Worm (Caenorhabditis elegans) whole organism, L2 larva: ENCODE results near the gene C07D8.5.

Source experiments
- C34F6.9 ChIP-seq: fragments of 150-350 bp; optimal IDR thresholded peaks from 2 replicates; lab custom pipeline; 2014; ENCODE audit warnings: missing biosample characterization, missing genetic modification characterization
- F13H6.1 ChIP-seq: sonication (generic microtip); optimal IDR thresholded peaks from 2 replicates; lab custom pipeline; 2016; ENCODE audit warnings: missing genetic modification characterization, missing compliant biosample characterization
- alr-1 ChIP-seq: fragments of 150-350 bp; optimal IDR thresholded peaks from 2 replicates; lab custom pipeline; 2014; ENCODE audit warnings: missing biosample characterization, missing genetic modification characterization
- blmp-1 ChIP-seq: sonication (generic microtip); optimal IDR thresholded peaks from 2 replicates; lab custom pipeline; 2017; ENCODE audit warnings: missing genetic modification characterization, mild to moderate bottlenecking, missing compliant biosample characterization, antibody characterized with exemption, moderate library complexity; ENCODE audit not compliant: insufficient read depth
- ceh-16 ChIP-seq: fragments of 150-350 bp; optimal IDR thresholded peaks from 2 replicates; lab custom pipeline; 2014; ENCODE audit warnings: missing biosample characterization, missing genetic modification characterization
- dmd-4 ChIP-seq: sonication (generic microtip); optimal IDR thresholded peaks from 2 replicates; lab custom pipeline; 2017; ENCODE audit warnings: missing biosample characterization, missing genetic modification characterization
- elt-3 ChIP-seq: sonication (generic microtip); optimal IDR thresholded peaks from 2 replicates; lab custom pipeline; 2017; ENCODE audit warnings: missing biosample characterization, missing genetic modification characterization
- lin-39 ChIP-seq: fragments of 150-350 bp; optimal IDR thresholded peaks from 2 replicates; lab custom pipeline; 2014; ENCODE audit warnings: missing biosample characterization, missing genetic modification reagents, missing genetic modification characterization
- lsy-2 ChIP-seq, 2 experiments: fragments of 150-350 bp in 1 of 2; sonication (generic microtip) in 1 of 2; optimal IDR thresholded peaks; 2 replicates each; lab custom pipeline; 2014 to 2017; ENCODE audit warnings: missing biosample characterization in 2 of 2, missing genetic modification characterization in 2 of 2
- nhr-21 ChIP-seq: fragments of 150-350 bp; optimal IDR thresholded peaks from 2 replicates; lab custom pipeline; 2014; ENCODE audit warnings: missing biosample characterization, missing genetic modification characterization
- nhr-6 ChIP-seq: fragments of 150-350 bp; optimal IDR thresholded peaks from 2 replicates; lab custom pipeline; 2014; ENCODE audit warnings: missing biosample characterization, missing genetic modification characterization
- skn-1 ChIP-seq: sonication (generic microtip); optimal IDR thresholded peaks from 2 replicates; lab custom pipeline; 2017; ENCODE audit warnings: missing biosample characterization, missing genetic modification characterization
- snpc-4 ChIP-seq: fragments of 150-350 bp; optimal IDR thresholded peaks from 2 replicates; lab custom pipeline; 2014; ENCODE audit warnings: missing biosample characterization, missing genetic modification characterization
- unc-39 ChIP-seq: fragments of 150-350 bp; optimal IDR thresholded peaks from 2 replicates; lab custom pipeline; 2014; ENCODE audit warnings: missing biosample characterization, missing genetic modification characterization
- ztf-1 ChIP-seq: fragments of 200-800 bp; sonication (Bioruptor generic); conservative IDR thresholded peaks from 2 replicates; pipeline ENCODE4 v1.3.6; 2022; ENCODE audit warnings: missing genetic modification characterization, missing compliant biosample characterization
- ztf-11 ChIP-seq: sonication (generic microtip); optimal IDR thresholded peaks from 2 replicates; lab custom pipeline; 2017; ENCODE audit warnings: missing biosample characterization, missing genetic modification characterization
- ztf-4 ChIP-seq: fragments of 150-350 bp; optimal IDR thresholded peaks from 2 replicates; lab custom pipeline; 2014; ENCODE audit warnings: missing biosample characterization, missing genetic modification characterization

Gene C07D8.5

DNA sequence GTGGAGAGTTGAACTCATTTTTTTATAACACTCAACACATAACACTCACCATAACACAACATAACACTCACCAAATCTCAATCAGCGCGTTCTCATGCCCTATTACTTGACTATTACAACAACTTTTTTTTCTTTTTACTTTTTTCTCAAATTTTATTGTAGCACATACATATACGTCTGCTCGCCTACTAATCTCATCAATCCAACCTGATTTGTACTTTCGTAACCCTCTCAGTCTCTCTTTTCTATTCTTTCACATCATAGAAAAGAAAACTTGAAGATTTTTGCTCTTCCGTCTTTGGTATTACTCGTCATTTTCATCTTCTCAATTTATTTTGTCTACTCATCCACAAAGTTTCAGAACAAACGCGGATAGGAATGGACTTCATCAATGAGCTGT lies 33.1 kb downstream of the C07D8.5 start, which contains the start of gene npr-8:
Gene npr-8, plus strand, starts transcription at position 362 of the 400 bp plus-strand sequence.
- TF ChIP-seq ceh-16 (tag; lab: Kevin White, UChicago) (no peak), snpc-4 (tag; lab: Kevin White, UChicago) (no peak), ztf-1 (GFP tag; lab: Robert Waterston, UW) (no peak), lsy-2 (tag; optimal IDR thresholded peaks at IDR 0.05; lab: Kevin White, UChicago) (no peak), blmp-1 (tag; lab: Kevin White, UChicago) (no peak), alr-1 (tag; lab: Kevin White, UChicago) (no peak), nhr-21 (tag; lab: Kevin White, UChicago) (no peak), dmd-4 (no peak), ztf-4 (no peak)

DNA sequence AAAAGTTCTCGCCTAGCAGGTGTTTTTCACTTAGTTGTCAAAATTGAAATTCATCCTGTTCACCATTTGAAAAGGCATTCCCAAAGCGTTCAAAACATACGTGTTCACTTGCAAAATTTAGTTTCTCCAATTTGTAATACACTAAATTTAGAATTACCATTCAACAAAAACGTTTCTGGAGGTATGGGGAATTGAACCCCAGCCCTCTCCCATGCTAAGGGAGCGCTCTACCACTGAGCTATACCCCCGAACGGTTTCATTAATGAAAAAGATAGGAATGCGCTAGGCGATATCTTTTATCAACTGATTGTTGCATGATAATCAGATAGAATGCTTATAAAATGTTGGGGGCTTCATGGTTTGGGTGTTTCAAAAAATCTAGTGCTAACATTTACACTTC lies 34.8 kb downstream of the C07D8.5 start:
- no peak for TF ChIP-seq ztf-11 (tag; lab: Kevin White, UChicago)

DNA sequence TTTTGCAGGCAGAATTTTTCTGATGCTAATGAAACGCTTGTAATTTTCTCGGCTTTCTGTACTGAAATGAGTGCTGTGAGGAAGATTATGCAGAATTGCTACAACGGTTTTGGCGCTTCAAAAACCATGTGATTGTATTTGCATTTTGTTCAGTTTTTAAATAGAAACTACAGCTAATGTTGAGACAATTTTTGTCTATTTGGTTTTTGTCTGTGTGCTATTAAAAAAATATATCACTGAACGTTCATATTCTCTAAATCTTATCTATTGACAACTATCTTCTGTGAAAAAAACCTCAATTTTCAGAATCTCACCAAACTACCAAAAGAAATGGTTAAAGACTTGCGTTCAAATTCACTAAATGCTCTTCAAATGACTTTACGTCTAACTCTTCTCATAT lies 46.4 kb downstream of the C07D8.5 start, which contains the start of gene C10A4.6:
Gene C10A4.6, plus strand, starts transcription at position 301 of the 400 bp plus-strand sequence.
- no peak for TF ChIP-seq lsy-2 (tag; optimal IDR thresholded peaks at IDR 0.05; lab: Kevin White, UChicago)
- TF ChIP-seq snpc-4 (tag; lab: Kevin White, UChicago), result no peak
- no peak for TF ChIP-seq ztf-11 (tag; lab: Kevin White, UChicago)
- TF ChIP-seq nhr-6 (tag; lab: Kevin White, UChicago), result no peak
- no peak for TF ChIP-seq skn-1 (tag; lab: Kevin White, UChicago)
- no peak for TF ChIP-seq lin-39 (tag; lab: Kevin White, UChicago)
- TF ChIP-seq F13H6.1 (tag; lab: Kevin White, UChicago), result no peak

DNA sequence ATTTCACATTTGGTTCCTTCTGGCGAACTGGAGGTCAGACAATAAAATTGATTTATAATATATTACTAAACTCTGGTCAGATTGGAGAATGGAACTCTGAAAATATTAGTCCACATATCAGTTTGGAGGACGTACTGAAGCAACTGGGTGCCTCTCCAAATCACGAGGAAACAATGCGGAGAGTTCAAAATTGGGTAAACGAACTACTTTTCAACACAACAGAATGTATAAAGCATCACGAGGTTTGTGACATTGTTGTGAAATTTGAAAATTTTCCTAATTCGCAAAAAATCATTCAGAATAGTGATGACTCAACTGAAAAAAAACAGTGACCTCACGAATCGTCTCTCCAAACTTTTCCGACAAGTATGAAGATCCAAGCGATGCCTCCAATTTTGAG lies 49.3 kb downstream of the C07D8.5 start, which contains the start of gene gad-2:
Gene gad-2, plus strand, starts transcription at position 301 of the 400 bp plus-strand sequence.
- TF ChIP-seq elt-3 (no peak), unc-39 (tag; lab: Kevin White, UChicago) (no peak), C34F6.9 (tag; lab: Kevin White, UChicago) (no peak)
